Fruit fly (Drosophila melanogaster) whole organism, adult: Measurements from ENCODE around the gene twe.

ENCODE experiments used
- CG11617 ChIP-seq: fragments of 200-800 bp; sonication (Bioruptor generic); optimal IDR thresholded peaks from 2 replicates; lab custom pipeline; 2017; ENCODE audit warnings: mild to moderate bottlenecking, missing biosample characterization, missing genetic modification reagents, missing genetic modification characterization
- CG12768 ChIP-seq: fragments of 200-800 bp; sonication (Bioruptor generic); optimal IDR thresholded peaks from 2 replicates; lab custom pipeline; 2017; ENCODE audit warnings: missing biosample characterization, missing genetic modification characterization, mild to moderate bottlenecking, moderate library complexity, missing genetic modification reagents
- CG33017 ChIP-seq: fragments of 200-800 bp; sonication (Bioruptor generic); optimal IDR thresholded peaks from 2 replicates; lab custom pipeline; 2018; ENCODE audit warnings: missing biosample characterization, mild to moderate bottlenecking, missing genetic modification characterization, moderate library complexity
- CG5204 ChIP-seq: fragments of 200-800 bp; sonication (Bioruptor generic); optimal IDR thresholded peaks from 2 replicates; lab custom pipeline; 2016; ENCODE audit warnings: missing biosample characterization, missing genetic modification characterization
- Clk ChIP-seq: fragments of 200-800 bp; sonication (Bioruptor generic); optimal IDR thresholded peaks from 2 replicates; lab custom pipeline; 2017; ENCODE audit warnings: missing biosample characterization, missing genetic modification characterization
- Crg-1 ChIP-seq: fragments of 200-800 bp; sonication (Bioruptor generic); optimal IDR thresholded peaks from 2 replicates; lab custom pipeline; 2016; ENCODE audit warnings: missing biosample characterization, missing genetic modification characterization
- bab1 ChIP-seq: fragments of 200-800 bp; sonication (Bioruptor generic); optimal IDR thresholded peaks from 3 replicates; lab custom pipeline; 2019; ENCODE audit warnings: missing biosample characterization, mild to moderate bottlenecking, missing genetic modification characterization, moderate library complexity
- cnc ChIP-seq, 2 experiments: fragments of >200 bp; optimal IDR thresholded peaks; 2 replicates each; lab custom pipeline; 2017
- tj ChIP-seq: fragments of 200-800 bp; sonication (Bioruptor generic); optimal IDR thresholded peaks from 3 replicates; lab custom pipeline; 2017; ENCODE audit warnings: missing biosample characterization, mild to moderate bottlenecking, missing genetic modification characterization, moderate library complexity

dm6 chr2L:16267159-16268065, 5.7 kb upstream of the twe start:
- TF ChIP-seq tj (GFP tag; lab: Kevin White, UChicago) (no peak), CG12768 (GFP tag; lab: Kevin White, UChicago) (no peak), Clk (GFP tag; lab: Kevin White, UChicago) (no peak), CG33017 (tag; lab: Kevin White, UChicago) (no peak), CG5204 (GFP tag; lab: Kevin White, UChicago) (no peak), cnc (optimal IDR thresholded peaks at IDR 0.05; lab: Kevin White, UChicago) (no peak), CG11617 (GFP tag; lab: Kevin White, UChicago) (no peak), bab1 (GFP tag; lab: Kevin White, UChicago) (no peak), Crg-1 (no peak)
